Worm (Caenorhabditis elegans) whole organism, L1 larva: ENCODE measurements around the gene T28A8.4.

Experiments used
- C04F5.9 ChIP-seq: sonication (generic microtip); optimal IDR thresholded peaks from 2 replicates; lab custom pipeline; 2016; ENCODE audit warnings: missing genetic modification characterization, missing compliant biosample characterization
- C34B4.2 ChIP-seq: sonication (generic microtip); optimal IDR thresholded peaks from 2 replicates; lab custom pipeline; 2017; ENCODE audit warnings: mild to moderate bottlenecking, missing genetic modification characterization, missing compliant biosample characterization
- F16B12.6 ChIP-seq: fragments of 150-350 bp; optimal IDR thresholded peaks from 2 replicates; lab custom pipeline; 2014; ENCODE audit warnings: missing biosample characterization, missing genetic modification characterization
- aha-1 ChIP-seq: fragments of 150-350 bp; optimal IDR thresholded peaks from 2 replicates; lab custom pipeline; 2014; ENCODE audit warnings: missing biosample characterization, missing genetic modification characterization
- alr-1 ChIP-seq: fragments of 200-800 bp; sonication (Bioruptor generic); optimal IDR thresholded peaks from 2 replicates; lab custom pipeline; 2018; ENCODE audit warnings: borderline replicate concordance, mild to moderate bottlenecking, missing genetic modification characterization, missing compliant biosample characterization
- aly-2 ChIP-seq: fragments of 150-350 bp; optimal IDR thresholded peaks from 2 replicates; lab custom pipeline; 2014; ENCODE audit warnings: missing biosample characterization, missing genetic modification characterization
- ceh-63 ChIP-seq: fragments of 200-800 bp; sonication (Bioruptor generic); optimal IDR thresholded peaks from 2 replicates; lab custom pipeline; 2018; ENCODE audit warnings: mild to moderate bottlenecking, missing genetic modification characterization, missing compliant biosample characterization
- ceh-8 ChIP-seq: fragments of 200-800 bp; sonication (Bioruptor generic); optimal IDR thresholded peaks from 2 replicates; lab custom pipeline; 2018; ENCODE audit warnings: mild to moderate bottlenecking, missing genetic modification characterization, moderate library complexity, missing compliant biosample characterization
- ceh-82 ChIP-seq, 3 experiments: fragments of 150-350 bp in 1 of 3; sonication (generic microtip) in 2 of 3; optimal IDR thresholded peaks; 2 replicates each; lab custom pipeline; 2014 to 2017; ENCODE audit warnings: missing biosample characterization in 3 of 3, missing genetic modification characterization in 3 of 3
- ceh-88 ChIP-seq: fragments of 200-800 bp; sonication (Bioruptor generic); IDR thresholded peaks from 2 replicates; pipeline ENCODE4 v1.3.6; 2022; ENCODE audit warnings: missing genetic modification characterization, missing compliant biosample characterization
- ceh-90 ChIP-seq: sonication (generic microtip); optimal IDR thresholded peaks from 2 replicates; lab custom pipeline; 2016; ENCODE audit warnings: missing genetic modification characterization, missing compliant biosample characterization
- ces-1 ChIP-seq: fragments of 150-350 bp; optimal IDR thresholded peaks from 2 replicates; lab custom pipeline; 2014; ENCODE audit warnings: missing biosample characterization, missing genetic modification reagents, missing genetic modification characterization
- egl-13 ChIP-seq: sonication (generic microtip); optimal IDR thresholded peaks from 2 replicates; lab custom pipeline; 2016; ENCODE audit warnings: missing genotype, missing genetic modification reagents, missing genetic modification characterization, missing compliant biosample characterization
- egl-27 ChIP-seq, 2 experiments: fragments of 150-350 bp in 1 of 2; sonication (generic microtip); optimal IDR thresholded peaks; 3 replicates each; lab custom pipeline; 2017 to 2018; ENCODE audit warnings: missing biosample characterization in 2 of 2, missing genetic modification characterization in 2 of 2, missing genetic modification reagents in 2 of 2
- elt-2 ChIP-seq: sonication (generic microtip); optimal IDR thresholded peaks from 2 replicates; lab custom pipeline; 2016; ENCODE audit warnings: missing genetic modification characterization, mild to moderate bottlenecking, inconsistent platforms, missing compliant biosample characterization, missing genetic modification reagents
- elt-3 ChIP-seq, 6 experiments: fragments of 150-350 bp in 1 of 6; sonication (generic microtip); optimal IDR thresholded peaks; 2 replicates each; lab custom pipeline; 2017 to 2018; ENCODE audit warnings: missing biosample characterization in 6 of 6, missing genetic modification characterization in 6 of 6, inconsistent platforms in 1 of 6
- ets-5 ChIP-seq: fragments of 200-800 bp; sonication (Bioruptor generic); IDR thresholded peaks from 2 replicates; pipeline ENCODE4 v1.3.6; 2022; ENCODE audit warnings: missing genetic modification characterization, missing compliant biosample characterization
- fos-1 ChIP-seq: fragments of 150-350 bp; optimal IDR thresholded peaks from 2 replicates; lab custom pipeline; 2014; ENCODE audit warnings: missing biosample characterization, missing genetic modification characterization
- grh-1 ChIP-seq: fragments of 200-800 bp; sonication (Bioruptor generic); IDR thresholded peaks from 2 replicates; pipeline ENCODE4 v1.3.6; 2022; ENCODE audit warnings: missing genetic modification reagents, missing genetic modification characterization, missing compliant biosample characterization
- hlh-17 ChIP-seq: fragments of 200-800 bp; sonication (Bioruptor generic); optimal IDR thresholded peaks from 2 replicates; lab custom pipeline; 2018; ENCODE audit warnings: missing genetic modification characterization, mild to moderate bottlenecking, missing compliant biosample characterization, moderate library complexity, borderline replicate concordance
- irx-1 ChIP-seq: sonication (generic microtip); optimal IDR thresholded peaks from 2 replicates; lab custom pipeline; 2016; ENCODE audit warnings: missing genetic modification characterization, missing compliant biosample characterization
- lin-13 ChIP-seq: fragments of 150-350 bp; optimal IDR thresholded peaks from 2 replicates; lab custom pipeline; 2014; ENCODE audit warnings: missing biosample characterization, missing genetic modification reagents, missing genetic modification characterization
- lin-14 ChIP-seq: fragments of 200-800 bp; sonication (Bioruptor generic); optimal IDR thresholded peaks from 2 replicates; lab custom pipeline; 2018; ENCODE audit warnings: mild to moderate bottlenecking, missing genetic modification characterization, moderate library complexity, missing compliant biosample characterization
- lin-15B ChIP-seq: fragments of 150-350 bp; sonication (generic microtip); optimal IDR thresholded peaks from 3 replicates; lab custom pipeline; 2014; ENCODE audit warnings: missing biosample characterization, missing genetic modification characterization
- lin-35 ChIP-seq, 2 experiments: fragments of 150-350 bp; optimal IDR thresholded peaks; 2 replicates each; lab custom pipeline; 2014; ENCODE audit warnings: missing biosample characterization in 2 of 2, missing genetic modification characterization in 2 of 2, missing genetic modification reagents in 2 of 2
- lin-39 ChIP-seq: fragments of 150-350 bp; optimal IDR thresholded peaks from 2 replicates; lab custom pipeline; 2014; ENCODE audit warnings: missing biosample characterization, missing genetic modification reagents, missing genetic modification characterization
- lir-3 ChIP-seq: sonication (generic microtip); optimal IDR thresholded peaks from 2 replicates; lab custom pipeline; 2016; ENCODE audit warnings: mild to moderate bottlenecking, missing genetic modification characterization, moderate library complexity, missing compliant biosample characterization; ENCODE audit not compliant: poor library complexity
- lsy-2 ChIP-seq, 2 experiments: fragments of 150-350 bp; optimal IDR thresholded peaks; 2 replicates each; lab custom pipeline; 2014; ENCODE audit warnings: missing biosample characterization in 2 of 2, missing genetic modification characterization in 2 of 2
- mab-9 ChIP-seq: fragments of 200-800 bp; sonication (Bioruptor generic); IDR thresholded peaks from 2 replicates; pipeline ENCODE4 v1.3.6; 2022; ENCODE audit warnings: missing genetic modification reagents, missing genetic modification characterization, missing compliant biosample characterization
- mdl-1 ChIP-seq, 2 experiments: fragments of 150-350 bp; optimal IDR thresholded peaks; 2 replicates each; lab custom pipeline; 2014 to 2017; ENCODE audit warnings: missing biosample characterization in 2 of 2, missing genetic modification characterization in 2 of 2, inconsistent platforms in 1 of 2
- mef-2 ChIP-seq: fragments of 150-350 bp; optimal IDR thresholded peaks from 2 replicates; lab custom pipeline; 2014; ENCODE audit warnings: missing biosample characterization, missing genetic modification characterization
- mep-1 ChIP-seq: fragments of 150-350 bp; optimal IDR thresholded peaks from 2 replicates; lab custom pipeline; 2014; ENCODE audit warnings: missing biosample characterization, missing genetic modification characterization
- nhr-28 ChIP-seq: fragments of 150-350 bp; optimal IDR thresholded peaks from 2 replicates; lab custom pipeline; 2014; ENCODE audit warnings: missing biosample characterization, missing genetic modification characterization
- nhr-47 ChIP-seq: sonication (generic microtip); optimal IDR thresholded peaks from 2 replicates; lab custom pipeline; 2016; ENCODE audit warnings: mild to moderate bottlenecking, missing genetic modification characterization, moderate library complexity, missing compliant biosample characterization
- nhr-71 ChIP-seq: sonication (generic microtip); optimal IDR thresholded peaks from 2 replicates; lab custom pipeline; 2016; ENCODE audit warnings: mild to moderate bottlenecking, missing genetic modification characterization, moderate library complexity, missing compliant biosample characterization
- nhr-77 ChIP-seq: fragments of 150-350 bp; optimal IDR thresholded peaks from 2 replicates; lab custom pipeline; 2014; ENCODE audit warnings: missing biosample characterization, missing genetic modification characterization
- nhr-84 ChIP-seq: sonication (generic microtip); optimal IDR thresholded peaks from 2 replicates; lab custom pipeline; 2017; ENCODE audit warnings: missing biosample characterization, missing genetic modification characterization
- nhr-90 ChIP-seq: sonication (generic microtip); optimal IDR thresholded peaks from 2 replicates; lab custom pipeline; 2016; ENCODE audit warnings: mild to moderate bottlenecking, missing genetic modification characterization, missing compliant biosample characterization; ENCODE audit not compliant: poor library complexity
- pag-3 ChIP-seq: sonication (generic microtip); optimal IDR thresholded peaks from 2 replicates; lab custom pipeline; 2017; ENCODE audit warnings: missing genetic modification characterization, mild to moderate bottlenecking, missing compliant biosample characterization, antibody characterized with exemption, borderline replicate concordance; ENCODE audit not compliant: insufficient read depth
- pqm-1 ChIP-seq: sonication (generic microtip); optimal IDR thresholded peaks from 3 replicates; lab custom pipeline; 2017; ENCODE audit warnings: missing biosample characterization, missing genetic modification characterization
- rnt-1 ChIP-seq: sonication (generic microtip); optimal IDR thresholded peaks from 2 replicates; lab custom pipeline; 2016; ENCODE audit warnings: mild to moderate bottlenecking, missing genetic modification characterization, moderate library complexity, missing compliant biosample characterization
- skn-1 ChIP-seq: fragments of 150-350 bp; optimal IDR thresholded peaks from 2 replicates; lab custom pipeline; 2014; ENCODE audit warnings: missing biosample characterization, missing genetic modification characterization
- sup-37 ChIP-seq: fragments of 200-800 bp; sonication (Bioruptor generic); optimal IDR thresholded peaks from 2 replicates; lab custom pipeline; 2018; ENCODE audit warnings: mild to moderate bottlenecking, missing genetic modification characterization, missing compliant biosample characterization
- swsn-7 ChIP-seq: sonication (generic microtip); optimal IDR thresholded peaks from 2 replicates; lab custom pipeline; 2016; ENCODE audit warnings: missing genetic modification characterization, missing compliant biosample characterization
- tlp-1 ChIP-seq: fragments of 150-350 bp; optimal IDR thresholded peaks from 2 replicates; lab custom pipeline; 2014; ENCODE audit warnings: missing biosample characterization, missing genetic modification characterization
- unc-30 ChIP-seq: sonication (generic microtip); optimal IDR thresholded peaks from 2 replicates; lab custom pipeline; 2017; ENCODE audit warnings: missing biosample characterization, missing genetic modification characterization
- unc-86 ChIP-seq: sonication (generic microtip); optimal IDR thresholded peaks from 2 replicates; lab custom pipeline; 2016; ENCODE audit warnings: missing genetic modification characterization, missing compliant biosample characterization
- unc-98 ChIP-seq: fragments of 200-800 bp; sonication (Bioruptor generic); IDR thresholded peaks from 2 replicates; pipeline ENCODE4 v1.3.6; 2022; ENCODE audit warnings: missing genetic modification characterization, missing compliant biosample characterization
- vab-15 ChIP-seq: sonication (generic microtip); optimal IDR thresholded peaks from 2 replicates; lab custom pipeline; 2017; ENCODE audit warnings: missing genotype, mild to moderate bottlenecking, missing genetic modification characterization, missing compliant biosample characterization
- zag-1 ChIP-seq: fragments of 150-350 bp; optimal IDR thresholded peaks from 2 replicates; lab custom pipeline; 2014; ENCODE audit warnings: missing biosample characterization, missing genetic modification characterization

The T28A8.4 gene

ce11 chrIII:13464493-13465362 lies 38.8 kb upstream of the T28A8.4 start, which contains the start of gene kel-3 (continued):
- no peak for TF ChIP-seq pag-3 (tag; lab: Kevin White, UChicago)
- no peak for TF ChIP-seq mef-2 (tag; lab: Kevin White, UChicago)
- peak; percentile 56 for TF ChIP-seq nhr-84
- TF ChIP-seq unc-86, result peak; percentile 16
- TF ChIP-seq ceh-88 (GFP tag; lab: Robert Waterston, UW), result peak; percentile 71
- no peak for TF ChIP-seq pqm-1 (tag; lab: Kevin White, UChicago)
- no peak for TF ChIP-seq zag-1 (tag; lab: Kevin White, UChicago)
- no peak for TF ChIP-seq unc-98
- TF ChIP-seq elt-2 (tag; lab: Kevin White, UChicago), result peak; percentile 66
- TF ChIP-seq mdl-1 (tag; optimal IDR thresholded peaks at IDR 0.05; lab: Kevin White, UChicago), result peak in 1 of 2 experiments; percentile 68
- TF ChIP-seq mab-9, result 0 out of 2 replicates have a peak, but pooled peaks have one; percentile 23
- TF ChIP-seq skn-1 (tag; lab: Kevin White, UChicago), result peak; percentile 26
- no peak for TF ChIP-seq aha-1 (tag; lab: Kevin White, UChicago)
- peak in 4 of 6 experiments; percentile 69 to 94 (median 76) for TF ChIP-seq elt-3 (tag; optimal IDR thresholded peaks at IDR 0.05; lab: Kevin White, UChicago)
- TF ChIP-seq aly-2, result peak; percentile 97
- no peak for TF ChIP-seq vab-15 (tag; lab: Kevin White, UChicago)
- no peak for TF ChIP-seq ceh-63 (GFP tag; lab: Kevin White, UChicago)
- no peak for TF ChIP-seq irx-1
- TF ChIP-seq fos-1 (tag; lab: Kevin White, UChicago), result peak; percentile 53
- no peak for TF ChIP-seq ceh-8 (GFP tag; lab: Kevin White, UChicago)
- peak; percentile 67 for TF ChIP-seq lin-39 (tag; lab: Kevin White, UChicago)
- TF ChIP-seq lin-15B (tag; lab: Kevin White, UChicago), result no peak
- TF ChIP-seq lsy-2 (tag; optimal IDR thresholded peaks at IDR 0.05; lab: Kevin White, UChicago), result peak; percentile 78 to 89
- no peak for TF ChIP-seq egl-27 (tag; optimal IDR thresholded peaks at IDR 0.05; lab: Kevin White, UChicago)
- TF ChIP-seq ceh-82 (tag; optimal IDR thresholded peaks at IDR 0.05; lab: Kevin White, UChicago), result peak in 1 of 3 experiments; percentile 39
- TF ChIP-seq C04F5.9, result no peak
- TF ChIP-seq nhr-90 (tag; lab: Kevin White, UChicago), result peak; percentile 81
- peak; percentile 20; the same call in 1 of the 2 replicates for TF ChIP-seq grh-1 (GFP tag; lab: Robert Waterston, UW)
- no peak for TF ChIP-seq alr-1 (tag; lab: Kevin White, UChicago)
- peak; percentile 39 for TF ChIP-seq lin-13
- peak; percentile 60 for TF ChIP-seq nhr-47
- no peak for TF ChIP-seq ets-5 (GFP tag; lab: Robert Waterston, UW)
- peak; percentile 83 for TF ChIP-seq rnt-1 (tag; lab: Kevin White, UChicago)
- peak; percentile 36 for TF ChIP-seq sup-37 (GFP tag; lab: Kevin White, UChicago)
- peak; percentile 6 for TF ChIP-seq F16B12.6
- TF ChIP-seq ceh-90 (tag; lab: Kevin White, UChicago), result no peak
- no peak for TF ChIP-seq ces-1 (GFP tag; lab: Kevin White, UChicago)
- no peak for TF ChIP-seq egl-13 (tag; lab: Kevin White, UChicago)
- TF ChIP-seq lin-35 (GFP tag; optimal IDR thresholded peaks at IDR 0.05; lab: Kevin White, UChicago), result peak; percentile 17 to 66
- no peak for TF ChIP-seq unc-30
- no peak for TF ChIP-seq nhr-28
- peak; percentile 4 for TF ChIP-seq hlh-17 (GFP tag; lab: Kevin White, UChicago)
- TF ChIP-seq lin-14 (GFP tag; lab: Kevin White, UChicago), result peak; percentile 91
- peak; percentile 54 for TF ChIP-seq mep-1 (tag; lab: Kevin White, UChicago)
- TF ChIP-seq C34B4.2 (tag; lab: Kevin White, UChicago), result peak; percentile 21
- TF ChIP-seq tlp-1 (tag; lab: Kevin White, UChicago), result no peak
- peak; percentile 53 for TF ChIP-seq lir-3 (tag; lab: Kevin White, UChicago)
- peak; percentile 20 for TF ChIP-seq nhr-77
- TF ChIP-seq nhr-71 (tag; lab: Kevin White, UChicago), result peak; percentile 91
- TF ChIP-seq swsn-7 (tag; lab: Kevin White, UChicago), result peak; percentile 0
